Worm (Caenorhabditis elegans): ENCODE results near the gene cyp-34A5.

The cyp-34A5 gene

ce11 chrV:3961235-3961634 lies 3.7 kb upstream of the cyp-34A5 start, which contains the start of gene cyp-34A6:
TSS of gene cyp-34A6 (minus strand) at chrV:3961335.
- TF ChIP-seq hmbx-1 (tag; optimal IDR thresholded peaks at IDR 0.05) (no peak), ceh-13 (GFP tag; optimal IDR thresholded peaks at IDR 0.05) (no peak), aly-1 (tag; optimal IDR thresholded peaks at IDR 0.05) (no peak), F13C5.2 (tag; optimal IDR thresholded peaks at IDR 0.05) (no peak), tra-4 (tag; optimal IDR thresholded peaks at IDR 0.05) (no peak), hmg-4 (GFP tag; optimal IDR thresholded peaks at IDR 0.05) (no peak), pes-1 (GFP tag; IDR thresholded peaks at IDR 0.05) (no peak), B0310.2 (tag; optimal IDR thresholded peaks at IDR 0.05) (no peak)

DNA sequence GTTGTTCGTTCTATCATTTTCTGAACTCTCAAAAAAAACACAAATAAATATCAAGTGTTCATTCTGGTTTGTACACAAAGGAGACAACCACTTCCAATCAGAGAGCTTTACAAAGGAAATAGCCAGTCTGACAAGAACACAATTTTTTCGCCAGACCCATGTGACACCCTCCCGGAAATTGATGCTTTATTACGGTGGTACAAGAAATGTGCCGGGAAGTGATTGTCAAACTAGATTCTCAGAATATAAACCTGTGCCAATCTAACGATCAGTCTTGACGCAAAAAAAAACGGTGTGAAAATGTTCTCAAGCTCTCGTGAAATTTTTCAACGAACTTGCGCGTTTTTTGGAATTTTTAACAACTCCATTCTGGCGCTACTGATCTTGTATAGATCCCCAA lies 3.8 kb downstream of the cyp-34A5 start, which contains the start of gene str-247:
Gene str-247, plus strand, starts transcription at position 301 of the 400 bp plus-strand sequence.
- TF ChIP-seq ama-1 (optimal IDR thresholded peaks at IDR 0.05) (no peak), ceh-13 (GFP tag; optimal IDR thresholded peaks at IDR 0.05) (no peak), scrt-1 (GFP tag; IDR thresholded peaks at IDR 0.05) (no peak), hnd-1 (tag; optimal IDR thresholded peaks at IDR 0.05) (no peak), flt-1 (GFP tag; IDR thresholded peaks at IDR 0.05) (no peak), pes-1 (GFP tag; IDR thresholded peaks at IDR 0.05) (no peak), ets-7 (tag; optimal IDR thresholded peaks at IDR 0.05) (no peak), F13C5.2 (tag; optimal IDR thresholded peaks at IDR 0.05) (no peak), ceh-36 (tag; optimal IDR thresholded peaks at IDR 0.05) (no peak), hmbx-1 (tag; optimal IDR thresholded peaks at IDR 0.05) (no peak), tra-4 (tag; optimal IDR thresholded peaks at IDR 0.05) (no peak), aly-1 (tag; optimal IDR thresholded peaks at IDR 0.05) (no peak), hmg-4 (GFP tag; optimal IDR thresholded peaks at IDR 0.05) (no peak), B0310.2 (tag; optimal IDR thresholded peaks at IDR 0.05) (no peak), tbx-37 (GFP tag; conservative IDR thresholded peaks at IDR 0.05) (no peak), tbx-11 (GFP tag; IDR thresholded peaks at IDR 0.05) (no peak), sea-1 (GFP tag; conservative IDR thresholded peaks at IDR 0.05) (no peak)

- TF ChIP-seq B0310.2 (tag; optimal IDR thresholded peaks at IDR 0.05) (no peak), scrt-1 (GFP tag; IDR thresholded peaks at IDR 0.05) (no peak), hnd-1 (tag; optimal IDR thresholded peaks at IDR 0.05) (no peak), tbx-11 (GFP tag; IDR thresholded peaks at IDR 0.05) (no peak), hmg-4 (GFP tag; optimal IDR thresholded peaks at IDR 0.05) (no peak), ets-7 (tag; optimal IDR thresholded peaks at IDR 0.05) (no peak), pes-1 (GFP tag; IDR thresholded peaks at IDR 0.05) (no peak), F13C5.2 (tag; optimal IDR thresholded peaks at IDR 0.05) (no peak), flt-1 (GFP tag; IDR thresholded peaks at IDR 0.05) (no peak), ceh-36 (tag; optimal IDR thresholded peaks at IDR 0.05) (no peak), hmbx-1 (tag; optimal IDR thresholded peaks at IDR 0.05) (no peak), ama-1 (optimal IDR thresholded peaks at IDR 0.05) (no peak), ceh-13 (GFP tag; optimal IDR thresholded peaks at IDR 0.05) (no peak), sea-1 (GFP tag; conservative IDR thresholded peaks at IDR 0.05) (no peak), aly-1 (tag; optimal IDR thresholded peaks at IDR 0.05) (no peak), tbx-37 (GFP tag; conservative IDR thresholded peaks at IDR 0.05) (no peak), tra-4 (tag; optimal IDR thresholded peaks at IDR 0.05) (no peak)
Measured at ce11 chrV:3949723-3950122, 7.8 kb downstream of the cyp-34A5 start, which contains the start of gene dach-1. TSS of gene dach-1 (plus strand) at chrV:3950023.

- TF ChIP-seq hmbx-1 (tag; optimal IDR thresholded peaks at IDR 0.05) (no peak), ceh-36 (tag; optimal IDR thresholded peaks at IDR 0.05) (no peak), pes-1 (GFP tag; IDR thresholded peaks at IDR 0.05) (no peak), scrt-1 (GFP tag; IDR thresholded peaks at IDR 0.05) (no peak), ets-7 (tag; optimal IDR thresholded peaks at IDR 0.05) (no peak), hnd-1 (tag; optimal IDR thresholded peaks at IDR 0.05) (no peak), tbx-11 (GFP tag; IDR thresholded peaks at IDR 0.05) (no peak), flt-1 (GFP tag; IDR thresholded peaks at IDR 0.05) (no peak), F13C5.2 (tag; optimal IDR thresholded peaks at IDR 0.05) (no peak), tra-4 (tag; optimal IDR thresholded peaks at IDR 0.05) (no peak), B0310.2 (tag; optimal IDR thresholded peaks at IDR 0.05) (no peak)
Measured at ce11 chrV:3945053-3945452, 12.5 kb downstream of the cyp-34A5 start, which contains the start of gene cyp-35B3. TSS of gene cyp-35B3 (plus strand) at chrV:3945353.

DNA sequence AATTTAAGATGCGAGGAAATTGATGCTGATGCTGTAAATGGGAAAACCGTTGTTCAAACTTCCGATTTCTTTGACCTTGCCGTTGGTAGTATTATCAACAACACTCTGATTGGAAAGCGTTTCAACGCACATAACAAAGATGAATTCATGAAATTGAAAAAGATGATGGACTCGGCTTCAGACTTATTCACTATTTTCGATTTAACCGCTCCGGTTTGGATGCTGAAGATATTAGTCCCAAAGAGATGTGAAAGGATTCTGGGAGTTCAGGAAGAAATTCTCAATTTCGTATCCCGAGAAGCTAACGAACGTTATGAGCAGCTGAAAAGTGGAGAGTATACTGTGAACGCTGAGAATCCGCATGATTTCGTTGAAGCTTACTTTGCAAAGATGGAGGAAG lies 14.1 kb downstream of the cyp-34A5 start:
- no peak for TF ChIP-seq hmbx-1 (tag; optimal IDR thresholded peaks at IDR 0.05)
- no peak for TF ChIP-seq flt-1 (GFP tag; IDR thresholded peaks at IDR 0.05)
- TF ChIP-seq hmg-4 (GFP tag; optimal IDR thresholded peaks at IDR 0.05): no peak
- TF ChIP-seq scrt-1 (GFP tag; IDR thresholded peaks at IDR 0.05): no peak
- no peak for TF ChIP-seq ceh-36 (tag; optimal IDR thresholded peaks at IDR 0.05)

DNA sequence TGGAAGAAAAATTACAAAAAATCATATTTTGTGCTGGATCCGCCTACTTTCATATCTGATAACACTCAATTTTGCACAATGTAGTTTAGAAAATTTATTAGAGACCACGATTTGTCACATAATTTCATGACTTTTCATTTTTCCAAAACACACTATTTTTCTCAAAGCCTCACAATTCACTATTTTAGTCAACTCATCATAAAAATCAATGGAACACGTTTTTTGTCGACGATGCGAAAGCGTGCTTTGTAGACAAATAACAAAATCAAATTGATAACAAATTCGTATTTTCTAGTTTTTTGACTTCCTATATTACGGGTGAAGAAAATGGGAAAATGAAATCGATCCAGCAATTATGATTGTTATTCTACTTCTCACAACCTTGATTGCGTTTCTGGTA lies 15.6 kb downstream of the cyp-34A5 start, which contains the start of gene cyp-35B2:
Gene cyp-35B2, plus strand, starts transcription at position 301 of the 400 bp plus-strand sequence.
- no peak for TF ChIP-seq tbx-11 (GFP tag; IDR thresholded peaks at IDR 0.05)
- no peak for TF ChIP-seq scrt-1 (GFP tag; IDR thresholded peaks at IDR 0.05)
- no peak for TF ChIP-seq tra-4 (tag; optimal IDR thresholded peaks at IDR 0.05)

ce11 chrV:3938789-3939188 lies 18.7 kb downstream of the cyp-34A5 start, which contains the start of gene cyp-35B1:
TSS of gene cyp-35B1 (plus strand) at chrV:3939032.
- TF ChIP-seq tbx-37 (GFP tag; conservative IDR thresholded peaks at IDR 0.05) (no peak), hmbx-1 (tag; optimal IDR thresholded peaks at IDR 0.05) (no peak), F13C5.2 (tag; optimal IDR thresholded peaks at IDR 0.05) (no peak), B0310.2 (tag; optimal IDR thresholded peaks at IDR 0.05) (no peak), pes-1 (GFP tag; IDR thresholded peaks at IDR 0.05) (no peak), hnd-1 (tag; optimal IDR thresholded peaks at IDR 0.05) (no peak), ceh-13 (GFP tag; optimal IDR thresholded peaks at IDR 0.05) (no peak), tbx-11 (GFP tag; IDR thresholded peaks at IDR 0.05) (no peak), hmg-4 (GFP tag; optimal IDR thresholded peaks at IDR 0.05) (no peak), aly-1 (tag; optimal IDR thresholded peaks at IDR 0.05) (no peak), sea-1 (GFP tag; conservative IDR thresholded peaks at IDR 0.05) (no peak), flt-1 (GFP tag; IDR thresholded peaks at IDR 0.05) (no peak), ama-1 (optimal IDR thresholded peaks at IDR 0.05) (no peak), ceh-36 (tag; optimal IDR thresholded peaks at IDR 0.05) (no peak), scrt-1 (GFP tag; IDR thresholded peaks at IDR 0.05) (no peak), tra-4 (tag; optimal IDR thresholded peaks at IDR 0.05) (no peak), ets-7 (tag; optimal IDR thresholded peaks at IDR 0.05) (no peak)
